Worm (Caenorhabditis elegans) whole organism, young adult: ENCODE results near the gene C16C10.8.

Experiments used
- B0035.1 ChIP-seq: sonication (generic microtip); optimal IDR thresholded peaks from 2 replicates; lab custom pipeline; 2016; ENCODE audit warnings: missing genetic modification characterization, mild to moderate bottlenecking, missing compliant biosample characterization, missing genotype, missing genetic modification reagents
- F22D6.2 ChIP-seq: sonication (generic microtip); optimal IDR thresholded peaks from 2 replicates; lab custom pipeline; 2016; ENCODE audit warnings: mild to moderate bottlenecking, missing genetic modification characterization, missing compliant biosample characterization
- F23B12.7 ChIP-seq: sonication (generic microtip); optimal IDR thresholded peaks from 2 replicates; lab custom pipeline; 2017; ENCODE audit warnings: missing genetic modification characterization, mild to moderate bottlenecking, missing compliant biosample characterization, antibody characterized with exemption, moderate library complexity; ENCODE audit not compliant: insufficient read depth
- F55B11.4 ChIP-seq: sonication (generic microtip); optimal IDR thresholded peaks from 2 replicates; lab custom pipeline; 2016; ENCODE audit warnings: missing compliant biosample characterization, missing genetic modification characterization, borderline replicate concordance; ENCODE audit not compliant: insufficient read depth
- Y53F4B.3 ChIP-seq: fragments of 200-800 bp; sonication (Bioruptor generic); IDR thresholded peaks from 2 replicates; pipeline ENCODE4 v1.3.6; 2022; ENCODE audit warnings: missing genetic modification reagents, missing genetic modification characterization, missing compliant biosample characterization
- Y53G8AR.9 ChIP-seq: fragments of 200-800 bp; sonication (Bioruptor generic); conservative IDR thresholded peaks from 2 replicates; pipeline ENCODE4 v1.3.6; 2022; ENCODE audit warnings: missing genetic modification reagents, missing genetic modification characterization, missing compliant biosample characterization
- Y67H2A.10 ChIP-seq: fragments of 200-800 bp; sonication (Bioruptor generic); conservative IDR thresholded peaks from 2 replicates; pipeline ENCODE4 v1.3.6; 2022; ENCODE audit warnings: missing genetic modification reagents, missing genetic modification characterization, missing compliant biosample characterization
- ZK185.1 ChIP-seq: sonication (generic microtip); optimal IDR thresholded peaks from 2 replicates; lab custom pipeline; 2016; ENCODE audit warnings: mild to moderate bottlenecking, missing genetic modification characterization, missing compliant biosample characterization; ENCODE audit not compliant: poor library complexity, severe bottlenecking
- aptf-3 ChIP-seq: fragments of 200-800 bp; sonication (Bioruptor generic); IDR thresholded peaks from 2 replicates; pipeline ENCODE4 v1.3.6; 2022; ENCODE audit warnings: missing genetic modification characterization, missing compliant biosample characterization
- atf-7 ChIP-seq: sonication (generic microtip); optimal IDR thresholded peaks from 2 replicates; lab custom pipeline; 2017; ENCODE audit warnings: mild to moderate bottlenecking, missing genetic modification characterization, missing compliant biosample characterization
- athp-1 ChIP-seq: sonication (generic microtip); optimal IDR thresholded peaks from 2 replicates; lab custom pipeline; 2017; ENCODE audit warnings: mild to moderate bottlenecking, missing genetic modification characterization, missing compliant biosample characterization
- attf-5 ChIP-seq: fragments of 200-800 bp; sonication (Bioruptor generic); optimal IDR thresholded peaks from 2 replicates; lab custom pipeline; 2018; ENCODE audit warnings: mild to moderate bottlenecking, missing genetic modification characterization, missing compliant biosample characterization
- bed-1 ChIP-seq: fragments of 200-800 bp; sonication (Bioruptor generic); IDR thresholded peaks from 2 replicates; pipeline ENCODE4 v1.3.6; 2022; ENCODE audit warnings: missing genetic modification reagents, missing genetic modification characterization, missing compliant biosample characterization
- cebp-2 ChIP-seq: fragments of 200-800 bp; sonication (Bioruptor generic); IDR thresholded peaks from 2 replicates; pipeline ENCODE4 v1.3.6; 2022; ENCODE audit warnings: missing genetic modification characterization, missing compliant biosample characterization
- ceh-100 ChIP-seq: fragments of 200-800 bp; sonication (Bioruptor generic); IDR thresholded peaks from 2 replicates; pipeline ENCODE4 v1.3.6; 2022; ENCODE audit warnings: missing genetic modification reagents, missing genetic modification characterization, missing compliant biosample characterization
- dox-1 ChIP-seq: fragments of 200-800 bp; sonication (Bioruptor generic); IDR thresholded peaks from 2 replicates; pipeline ENCODE4 v1.3.6; 2022; ENCODE audit warnings: missing genetic modification reagents, missing genetic modification characterization, missing compliant biosample characterization
- egl-18 ChIP-seq: fragments of 200-800 bp; sonication (Bioruptor generic); IDR thresholded peaks from 2 replicates; pipeline ENCODE4 v1.3.6; 2022; ENCODE audit warnings: missing genetic modification reagents, missing genetic modification characterization, missing compliant biosample characterization
- egl-44 ChIP-seq: fragments of 200-800 bp; sonication (Bioruptor generic); IDR thresholded peaks from 2 replicates; pipeline ENCODE4 v1.3.6; 2022; ENCODE audit warnings: missing genetic modification reagents, missing genetic modification characterization, missing compliant biosample characterization
- hmg-1.2 ChIP-seq: fragments of 200-800 bp; sonication (Bioruptor generic); IDR thresholded peaks from 2 replicates; pipeline ENCODE4 v1.3.6; 2022; ENCODE audit warnings: missing genetic modification reagents, missing genetic modification characterization, missing compliant biosample characterization
- hrde-1 ChIP-seq: sonication (generic microtip); optimal IDR thresholded peaks from 2 replicates; lab custom pipeline; 2016; ENCODE audit warnings: missing genetic modification characterization, mild to moderate bottlenecking, missing compliant biosample characterization, moderate library complexity, missing genotype, missing genetic modification reagents, borderline replicate concordance
- lin-40 ChIP-seq: sonication (generic microtip); optimal IDR thresholded peaks from 2 replicates; lab custom pipeline; 2016; ENCODE audit warnings: missing genetic modification characterization, mild to moderate bottlenecking, missing compliant biosample characterization, missing genotype, missing genetic modification reagents
- lsl-1 ChIP-seq: fragments of 200-800 bp; sonication (Bioruptor generic); optimal IDR thresholded peaks from 2 replicates; lab custom pipeline; 2018; ENCODE audit warnings: mild to moderate bottlenecking, missing genetic modification characterization, moderate library complexity, missing compliant biosample characterization
- madf-3 ChIP-seq: fragments of 200-800 bp; sonication (Bioruptor generic); IDR thresholded peaks from 2 replicates; pipeline ENCODE4 v1.3.6; 2022; ENCODE audit warnings: missing genetic modification reagents, missing genetic modification characterization, missing compliant biosample characterization
- madf-6 ChIP-seq: fragments of 200-800 bp; sonication (Bioruptor generic); IDR thresholded peaks from 2 replicates; pipeline ENCODE4 v1.3.6; 2022; ENCODE audit warnings: missing genetic modification reagents, missing genetic modification characterization, missing compliant biosample characterization
- nfya-1 ChIP-seq: sonication (generic microtip); optimal IDR thresholded peaks from 2 replicates; lab custom pipeline; 2017; ENCODE audit warnings: antibody characterized with exemption, missing compliant biosample characterization, missing genetic modification characterization, borderline replicate concordance; ENCODE audit not compliant: insufficient read depth
- nfyb-1 ChIP-seq: fragments of 200-800 bp; sonication (Bioruptor generic); IDR thresholded peaks from 2 replicates; pipeline ENCODE4 v1.3.6; 2022; ENCODE audit warnings: missing genetic modification reagents, missing genetic modification characterization, missing compliant biosample characterization
- nhr-27 ChIP-seq: fragments of 200-800 bp; sonication (Bioruptor generic); optimal IDR thresholded peaks from 2 replicates; lab custom pipeline; 2018; ENCODE audit warnings: mild to moderate bottlenecking, missing genetic modification characterization, moderate library complexity, missing compliant biosample characterization
- pbrm-1 ChIP-seq: fragments of 200-800 bp; sonication (Bioruptor generic); IDR thresholded peaks from 2 replicates; pipeline ENCODE4 v1.3.6; 2022; ENCODE audit warnings: missing genetic modification reagents, missing genetic modification characterization, missing compliant biosample characterization
- pha-4 ChIP-seq: fragments of 150-350 bp; sonication (generic microtip); optimal IDR thresholded peaks from 2 replicates; lab custom pipeline; 2014; ENCODE audit warnings: missing biosample characterization, missing genetic modification reagents, missing genetic modification characterization
- rec-8 ChIP-seq, 2 experiments: sonication (generic microtip); optimal IDR thresholded peaks; 2 replicates each; lab custom pipeline; 2016; ENCODE audit warnings: mild to moderate bottlenecking in 2 of 2, missing genetic modification characterization in 2 of 2, missing genetic modification reagents in 2 of 2, missing genotype in 2 of 2, missing biosample characterization in 1 of 2, missing compliant biosample characterization in 1 of 2, moderate library complexity in 1 of 2
- rpc-1 ChIP-seq, 2 experiments: fragments of 150-350 bp in 1 of 2; sonication (generic microtip) in 1 of 2; optimal IDR thresholded peaks; 2 replicates each; lab custom pipeline; 2014 to 2018; ENCODE audit warnings: missing biosample characterization in 1 of 2, missing genetic modification characterization in 1 of 2, missing genetic modification reagents in 1 of 2, missing genotype in 1 of 2
- sdz-38 ChIP-seq: sonication (generic microtip); optimal IDR thresholded peaks from 2 replicates; lab custom pipeline; 2016; ENCODE audit warnings: missing genotype, missing genetic modification characterization, missing compliant biosample characterization
- sptf-2 ChIP-seq: fragments of 200-800 bp; sonication (Bioruptor generic); optimal IDR thresholded peaks from 2 replicates; lab custom pipeline; 2018; ENCODE audit warnings: mild to moderate bottlenecking, missing genetic modification characterization, missing compliant biosample characterization
- unc-62 ChIP-seq: fragments of 150-350 bp; optimal IDR thresholded peaks from 2 replicates; lab custom pipeline; 2014; ENCODE audit warnings: missing biosample characterization, missing genetic modification reagents, missing genetic modification characterization
- ztf-22 ChIP-seq: fragments of 200-800 bp; sonication (Bioruptor generic); optimal IDR thresholded peaks from 2 replicates; lab custom pipeline; 2018; ENCODE audit warnings: mild to moderate bottlenecking, missing genetic modification characterization, moderate library complexity, missing compliant biosample characterization
- ztf-25 ChIP-seq: fragments of 200-800 bp; sonication (Bioruptor generic); IDR thresholded peaks from 2 replicates; pipeline ENCODE4 v1.3.6; 2022; ENCODE audit warnings: missing genetic modification reagents, missing genetic modification characterization, missing compliant biosample characterization

The C16C10.8 gene

ce11 chrIII:4123900-4124299, 40.1 kb downstream of the C16C10.8 start:
- no peak for TF ChIP-seq bed-1
- TF ChIP-seq Y53F4B.3, result no peak
- no peak for TF ChIP-seq nfyb-1 (GFP tag; lab: Robert Waterston, UW)
- TF ChIP-seq hmg-1.2 (GFP tag; lab: Robert Waterston, UW), result peak; percentile 51
- no peak for TF ChIP-seq madf-3
- no peak for TF ChIP-seq dox-1

DNA sequence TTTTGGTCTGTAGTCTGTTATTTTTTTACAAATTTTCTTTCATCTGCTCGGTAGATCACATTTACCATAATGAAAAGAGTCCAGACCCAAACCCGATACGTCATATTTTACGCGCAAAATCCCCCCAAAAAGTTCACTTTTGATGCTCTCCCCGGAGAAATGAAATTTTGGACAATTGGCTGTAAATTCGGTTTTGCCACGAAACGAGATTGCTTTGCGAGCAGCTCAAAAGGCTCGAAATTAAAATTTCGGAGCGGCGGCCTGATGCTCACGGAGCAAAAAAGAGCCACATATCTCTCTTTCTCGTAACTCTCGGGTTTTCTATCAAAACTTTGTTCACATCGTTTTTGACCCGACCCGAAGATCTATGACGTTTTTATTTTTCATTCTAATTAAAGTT, 40.7 kb downstream of the C16C10.8 start:
- no peak for TF ChIP-seq F22D6.2 (tag; lab: Kevin White, UChicago)
- no peak for TF ChIP-seq F55B11.4 (tag; lab: Kevin White, UChicago)
- TF ChIP-seq Y67H2A.10, result no peak
- TF ChIP-seq rec-8 (tag; optimal IDR thresholded peaks at IDR 0.05; lab: Kevin White, UChicago), result no peak
- no peak for TF ChIP-seq ztf-22 (GFP tag; lab: Kevin White, UChicago)
- TF ChIP-seq, all 124 proteins: peak for 0

ce11 chrIII:4120386-4120785, 43.6 kb downstream of the C16C10.8 start:
- no peak for TF ChIP-seq unc-62 (GFP tag; lab: Kevin White, UChicago)
- TF ChIP-seq nfyb-1 (GFP tag; lab: Robert Waterston, UW), result peak; percentile 55; the same call in 1 of the 2 replicates
- no peak for TF ChIP-seq lin-40 (tag; lab: Kevin White, UChicago)
- TF ChIP-seq pbrm-1 (GFP tag; lab: Robert Waterston, UW), result no peak
- no peak for TF ChIP-seq Y53G8AR.9 (GFP tag; lab: Robert Waterston, UW)
- TF ChIP-seq ceh-100 (GFP tag; lab: Robert Waterston, UW), result no peak
- TF ChIP-seq madf-6 (GFP tag; lab: Robert Waterston, UW), result no peak
- TF ChIP-seq nhr-27 (tag; lab: Kevin White, UChicago), result no peak

DNA sequence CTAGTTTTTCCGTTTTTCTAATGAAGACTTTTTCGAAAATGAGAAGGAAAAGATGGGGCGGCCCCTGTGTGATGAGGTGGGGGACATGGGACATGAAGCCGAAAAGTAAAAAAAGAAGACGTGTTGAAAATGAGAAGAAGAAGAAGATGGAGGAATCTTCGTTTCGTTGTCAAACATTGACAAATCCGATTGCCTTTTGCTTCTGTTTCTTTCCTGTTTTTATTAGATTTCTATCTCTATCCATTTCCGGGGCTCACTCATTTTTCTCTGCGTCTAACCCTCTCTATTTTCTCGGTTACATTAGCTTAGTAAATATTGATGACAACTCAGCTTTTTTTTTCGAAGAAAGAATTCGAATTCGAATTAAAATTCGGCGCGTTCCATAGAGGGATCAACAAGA, 44.2 kb downstream of the C16C10.8 start:
- TF ChIP-seq aptf-3 (GFP tag; lab: Robert Waterston, UW), result no peak
- TF ChIP-seq ZK185.1 (tag; lab: Kevin White, UChicago), result no peak
- TF ChIP-seq rpc-1 (optimal IDR thresholded peaks at IDR 0.05; lab: Kevin White, UChicago), result no peak
- no peak for TF ChIP-seq rpc-1 (tag; optimal IDR thresholded peaks at IDR 0.05; lab: Kevin White, UChicago)
- TF ChIP-seq F23B12.7 (tag; lab: Kevin White, UChicago), result no peak
- TF ChIP-seq hrde-1 (tag; lab: Kevin White, UChicago), result no peak
- TF ChIP-seq athp-1 (tag; lab: Kevin White, UChicago), result no peak
- no peak for TF ChIP-seq pha-4 (tag; lab: Kevin White, UChicago)
- no peak for TF ChIP-seq ztf-25 (GFP tag; lab: Robert Waterston, UW)
- TF ChIP-seq F55B11.4 (tag; lab: Kevin White, UChicago), result no peak
- no peak for TF ChIP-seq atf-7 (tag; lab: Kevin White, UChicago)
- TF ChIP-seq nfya-1 (tag; lab: Kevin White, UChicago), result no peak

DNA sequence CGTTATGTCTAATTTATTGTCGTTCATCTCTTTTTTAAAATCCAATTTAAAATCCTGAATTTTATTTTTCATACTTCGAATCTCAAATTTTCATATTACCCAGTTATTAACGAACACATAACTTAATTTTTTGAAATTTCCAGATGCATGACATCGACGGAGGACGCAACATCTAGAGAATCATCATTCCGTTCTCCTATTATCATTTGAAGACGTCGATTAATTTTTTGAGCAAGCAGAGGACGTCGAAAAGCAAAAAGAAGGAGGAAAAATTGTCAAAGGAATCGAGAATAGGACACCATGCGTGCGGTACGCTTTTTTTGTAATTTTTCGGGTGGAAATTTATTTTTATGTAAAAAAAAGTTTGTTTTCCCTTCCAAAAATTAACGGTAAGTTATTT, 48.9 kb downstream of the C16C10.8 start, which contains the start of gene unc-103:
Gene unc-103 (plus strand): TSS at position 301 of the 400 bp plus-strand sequence.
- TF ChIP-seq athp-1 (tag; lab: Kevin White, UChicago) (no peak), sdz-38 (tag; lab: Kevin White, UChicago) (no peak), B0035.1 (no peak), egl-18 (GFP tag; lab: Robert Waterston, UW) (no peak), Y67H2A.10 (no peak), sptf-2 (GFP tag; lab: Kevin White, UChicago) (no peak), egl-44 (GFP tag; lab: Robert Waterston, UW) (no peak), lsl-1 (no peak), unc-62 (GFP tag; lab: Kevin White, UChicago) (no peak), cebp-2 (GFP tag; lab: Robert Waterston, UW) (no peak), attf-5 (GFP tag; lab: Kevin White, UChicago) (no peak)
